Worm (Caenorhabditis elegans) whole organism, L2 larva: Measurements from ENCODE around the gene F35D2.3.

Experiments
- C34F6.9 ChIP-seq: fragments of 150-350 bp; optimal IDR thresholded peaks from 2 replicates; lab custom pipeline; 2014; ENCODE audit warnings: missing biosample characterization, missing genetic modification characterization
- F13H6.1 ChIP-seq: sonication (generic microtip); optimal IDR thresholded peaks from 2 replicates; lab custom pipeline; 2016; ENCODE audit warnings: missing genetic modification characterization, missing compliant biosample characterization
- R02D3.7 ChIP-seq: fragments of 150-350 bp; optimal IDR thresholded peaks from 2 replicates; lab custom pipeline; 2014; ENCODE audit warnings: missing biosample characterization, missing genetic modification characterization
- Y55F3AM.14 ChIP-seq: fragments of 200-800 bp; sonication (Bioruptor generic); optimal IDR thresholded peaks from 2 replicates; lab custom pipeline; 2018; ENCODE audit warnings: mild to moderate bottlenecking, missing genetic modification characterization, missing compliant biosample characterization
- ZK546.5 ChIP-seq: sonication (generic microtip); optimal IDR thresholded peaks from 2 replicates; lab custom pipeline; 2017; ENCODE audit warnings: missing biosample characterization, missing genetic modification characterization
- aly-2 ChIP-seq: fragments of 150-350 bp; optimal IDR thresholded peaks from 2 replicates; lab custom pipeline; 2014; ENCODE audit warnings: missing biosample characterization, missing genetic modification characterization
- ama-1 ChIP-seq: fragments of 150-350 bp; optimal IDR thresholded peaks from 2 replicates; lab custom pipeline; 2018; ENCODE audit warnings: inconsistent platforms
- blmp-1 ChIP-seq: sonication (generic microtip); optimal IDR thresholded peaks from 2 replicates; lab custom pipeline; 2017; ENCODE audit warnings: missing genetic modification characterization, mild to moderate bottlenecking, missing compliant biosample characterization, antibody characterized with exemption, moderate library complexity; ENCODE audit not compliant: insufficient read depth
- ceh-16 ChIP-seq: fragments of 150-350 bp; optimal IDR thresholded peaks from 2 replicates; lab custom pipeline; 2014; ENCODE audit warnings: missing biosample characterization, missing genetic modification characterization
- ceh-82 ChIP-seq: fragments of 150-350 bp; optimal IDR thresholded peaks from 2 replicates; lab custom pipeline; 2014; ENCODE audit warnings: missing biosample characterization, missing genetic modification characterization
- dmd-4 ChIP-seq: sonication (generic microtip); optimal IDR thresholded peaks from 2 replicates; lab custom pipeline; 2017; ENCODE audit warnings: missing biosample characterization, missing genetic modification characterization
- egl-27 ChIP-seq: sonication (generic microtip); optimal IDR thresholded peaks from 3 replicates; lab custom pipeline; 2017; ENCODE audit warnings: missing biosample characterization, missing genetic modification reagents, missing genetic modification characterization
- elt-1 ChIP-seq: fragments of 150-350 bp; optimal IDR thresholded peaks from 2 replicates; lab custom pipeline; 2014; ENCODE audit warnings: missing biosample characterization, missing genetic modification characterization
- fos-1 ChIP-seq: fragments of 150-350 bp; optimal IDR thresholded peaks from 2 replicates; lab custom pipeline; 2014; ENCODE audit warnings: missing biosample characterization, missing genetic modification characterization
- gmeb-1 ChIP-seq: fragments of 150-350 bp; optimal IDR thresholded peaks from 2 replicates; lab custom pipeline; 2014; ENCODE audit warnings: missing biosample characterization, missing genetic modification characterization
- lin-11 ChIP-seq: fragments of 150-350 bp; sonication (generic microtip); optimal IDR thresholded peaks from 2 replicates; lab custom pipeline; 2014; ENCODE audit warnings: missing biosample characterization, missing genetic modification characterization, inconsistent platforms, mixed read lengths
- lin-13 ChIP-seq: fragments of 150-350 bp; optimal IDR thresholded peaks from 2 replicates; lab custom pipeline; 2014; ENCODE audit warnings: missing biosample characterization, missing genetic modification reagents, missing genetic modification characterization
- lin-39 ChIP-seq: fragments of 150-350 bp; optimal IDR thresholded peaks from 2 replicates; lab custom pipeline; 2014; ENCODE audit warnings: missing biosample characterization, missing genetic modification reagents, missing genetic modification characterization
- lsy-2 ChIP-seq, 2 experiments: fragments of 150-350 bp in 1 of 2; sonication (generic microtip) in 1 of 2; optimal IDR thresholded peaks; 2 replicates each; lab custom pipeline; 2014 to 2017; ENCODE audit warnings: missing biosample characterization in 2 of 2, missing genetic modification characterization in 2 of 2
- mab-5 ChIP-seq: fragments of 150-350 bp; optimal IDR thresholded peaks from 2 replicates; lab custom pipeline; 2014; ENCODE audit warnings: missing biosample characterization, missing genetic modification characterization
- mdl-1 ChIP-seq, 2 experiments: fragments of 150-350 bp in 1 of 2; sonication (generic microtip) in 1 of 2; optimal IDR thresholded peaks; 2 replicates each; lab custom pipeline; 2017; ENCODE audit warnings: missing biosample characterization in 2 of 2, missing genetic modification characterization in 2 of 2
- nhr-10 ChIP-seq: sonication (generic microtip); optimal IDR thresholded peaks from 2 replicates; lab custom pipeline; 2017; ENCODE audit warnings: missing biosample characterization, missing genetic modification characterization
- nhr-12 ChIP-seq: fragments of 150-350 bp; optimal IDR thresholded peaks from 2 replicates; lab custom pipeline; 2014; ENCODE audit warnings: missing biosample characterization, missing genetic modification characterization
- nhr-129 ChIP-seq: fragments of 150-350 bp; optimal IDR thresholded peaks from 2 replicates; lab custom pipeline; 2014; ENCODE audit warnings: missing biosample characterization, missing genetic modification characterization
- nhr-21 ChIP-seq: fragments of 150-350 bp; optimal IDR thresholded peaks from 2 replicates; lab custom pipeline; 2014; ENCODE audit warnings: missing biosample characterization, missing genetic modification characterization
- nhr-23 ChIP-seq: fragments of 150-350 bp; optimal IDR thresholded peaks from 2 replicates; lab custom pipeline; 2014; ENCODE audit warnings: missing biosample characterization, missing genetic modification reagents, missing genetic modification characterization
- nhr-237 ChIP-seq: fragments of 150-350 bp; optimal IDR thresholded peaks from 2 replicates; lab custom pipeline; 2014; ENCODE audit warnings: missing biosample characterization, missing genetic modification characterization
- nhr-25 ChIP-seq: fragments of 150-350 bp; sonication (generic microtip); optimal IDR thresholded peaks from 3 replicates; lab custom pipeline; 2014; ENCODE audit warnings: missing biosample characterization, missing genetic modification characterization
- nhr-6 ChIP-seq: fragments of 150-350 bp; optimal IDR thresholded peaks from 2 replicates; lab custom pipeline; 2014; ENCODE audit warnings: missing biosample characterization, missing genetic modification characterization
- nhr-77 ChIP-seq: fragments of 150-350 bp; optimal IDR thresholded peaks from 2 replicates; lab custom pipeline; 2014; ENCODE audit warnings: missing biosample characterization, missing genetic modification characterization
- sem-4 ChIP-seq: fragments of 150-350 bp; optimal IDR thresholded peaks from 2 replicates; lab custom pipeline; 2014; ENCODE audit warnings: missing biosample characterization, missing genetic modification reagents, missing genetic modification characterization
- skn-1 ChIP-seq: sonication (generic microtip); optimal IDR thresholded peaks from 2 replicates; lab custom pipeline; 2017; ENCODE audit warnings: missing biosample characterization, missing genetic modification characterization
- sma-3 ChIP-seq: sonication (generic microtip); optimal IDR thresholded peaks from 2 replicates; lab custom pipeline; 2016; ENCODE audit warnings: missing genetic modification reagents, missing genetic modification characterization, missing compliant biosample characterization
- sma-9 ChIP-seq, 2 experiments: fragments of 150-350 bp in 1 of 2; sonication (generic microtip) in 1 of 2; optimal IDR thresholded peaks; 2 replicates each; lab custom pipeline; 2014 to 2016; ENCODE audit warnings: missing genetic modification characterization in 2 of 2, mild to moderate bottlenecking in 1 of 2, missing biosample characterization in 1 of 2, missing compliant biosample characterization in 1 of 2, missing genetic modification reagents in 1 of 2, moderate library complexity in 1 of 2
- snpc-4 ChIP-seq: fragments of 150-350 bp; optimal IDR thresholded peaks from 2 replicates; lab custom pipeline; 2014; ENCODE audit warnings: missing biosample characterization, missing genetic modification characterization
- unc-39 ChIP-seq: fragments of 150-350 bp; optimal IDR thresholded peaks from 2 replicates; lab custom pipeline; 2014; ENCODE audit warnings: missing biosample characterization, missing genetic modification characterization
- unc-55 ChIP-seq: fragments of 150-350 bp; sonication (generic microtip); optimal IDR thresholded peaks from 3 replicates; lab custom pipeline; 2014; ENCODE audit warnings: missing biosample characterization, missing genetic modification reagents, missing genetic modification characterization
- unc-62 ChIP-seq: fragments of 150-350 bp; optimal IDR thresholded peaks from 2 replicates; lab custom pipeline; 2014; ENCODE audit warnings: missing biosample characterization, missing genetic modification reagents, missing genetic modification characterization
- zag-1 ChIP-seq: fragments of 150-350 bp; optimal IDR thresholded peaks from 2 replicates; lab custom pipeline; 2014; ENCODE audit warnings: missing biosample characterization, missing genetic modification characterization
- ztf-1 ChIP-seq: fragments of 200-800 bp; sonication (Bioruptor generic); conservative IDR thresholded peaks from 2 replicates; pipeline ENCODE4 v1.3.6; 2022; ENCODE audit warnings: missing genetic modification characterization, missing compliant biosample characterization
- ztf-11 ChIP-seq: sonication (generic microtip); optimal IDR thresholded peaks from 2 replicates; lab custom pipeline; 2017; ENCODE audit warnings: missing biosample characterization, missing genetic modification characterization
- ztf-4 ChIP-seq: fragments of 150-350 bp; optimal IDR thresholded peaks from 2 replicates; lab custom pipeline; 2014; ENCODE audit warnings: missing biosample characterization, missing genetic modification characterization

F35D2.3 gene

ce11 chrII:7537603-7538230 lies 32.7 kb upstream of the F35D2.3 start, which contains the start of gene nfi-1 (continued):
- TF ChIP-seq C34F6.9: peak; percentile 70
- TF ChIP-seq fos-1 (tag; lab: Kevin White, UChicago): no peak
- no peak for TF ChIP-seq blmp-1 (tag; lab: Kevin White, UChicago)
- no peak for TF ChIP-seq unc-39 (tag; lab: Kevin White, UChicago)
- no peak for TF ChIP-seq skn-1 (tag; lab: Kevin White, UChicago)
- peak; percentile 45 for TF ChIP-seq nhr-129 (tag; lab: Kevin White, UChicago)
- TF ChIP-seq nhr-12 (tag; lab: Kevin White, UChicago): no peak
- TF ChIP-seq mdl-1 (tag; optimal IDR thresholded peaks at IDR 0.05; lab: Kevin White, UChicago): no peak
- peak; percentile 32 for TF ChIP-seq lin-13 (GFP tag; lab: Kevin White, UChicago)
- TF ChIP-seq Y55F3AM.14: no peak
- no peak for TF ChIP-seq nhr-23 (tag; lab: Kevin White, UChicago)
- peak; percentile 18 for TF ChIP-seq sma-3 (GFP tag; lab: Kevin White, UChicago)
- TF ChIP-seq R02D3.7 (tag; lab: Kevin White, UChicago): no peak
- no peak for TF ChIP-seq egl-27 (tag; lab: Kevin White, UChicago)
- no peak for TF ChIP-seq F13H6.1 (tag; lab: Kevin White, UChicago)
- peak; percentile 27 for TF ChIP-seq gmeb-1 (tag; lab: Kevin White, UChicago)
- no peak for TF ChIP-seq aly-2 (tag; lab: Kevin White, UChicago)
- no peak for TF ChIP-seq mab-5

- no peak for TF ChIP-seq unc-62 (GFP tag; lab: Kevin White, UChicago)
These were observed 27.5 kb upstream of the F35D2.3 start for ce11 chrII:7542952-7543351.

ce11 chrII:7543808-7544207 lies 26.6 kb upstream of the F35D2.3 start, which contains the start of gene rol-8:
Gene rol-8, plus strand, starts transcription at chrII:7544108.
- TF ChIP-seq unc-55 (GFP tag; lab: Kevin White, UChicago) (no peak), nhr-12 (tag; lab: Kevin White, UChicago) (no peak), nhr-23 (tag; lab: Kevin White, UChicago) (no peak), lsy-2 (tag; optimal IDR thresholded peaks at IDR 0.05; lab: Kevin White, UChicago) (no peak), sma-3 (GFP tag; lab: Kevin White, UChicago) (no peak), mdl-1 (tag; optimal IDR thresholded peaks at IDR 0.05; lab: Kevin White, UChicago) (no peak), C34F6.9 (no peak)

ce11 chrII:7544782-7545181 lies 25.6 kb upstream of the F35D2.3 start:
- TF ChIP-seq nhr-237 (no peak), elt-1 (tag; lab: Kevin White, UChicago) (no peak)

- no peak for TF ChIP-seq ceh-82 (tag; lab: Kevin White, UChicago)
- TF ChIP-seq nhr-25: no peak
- no peak for TF ChIP-seq nhr-237
- peak; percentile 74 for TF ChIP-seq nhr-21 (tag; lab: Kevin White, UChicago)
- no peak for TF ChIP-seq zag-1 (tag; lab: Kevin White, UChicago)
- peak; percentile 5 for TF ChIP-seq blmp-1 (tag; lab: Kevin White, UChicago)
- no peak for TF ChIP-seq ceh-16 (tag; lab: Kevin White, UChicago)
- no peak for TF ChIP-seq dmd-4 (tag; lab: Kevin White, UChicago)
- no peak for TF ChIP-seq mab-5
- TF ChIP-seq gmeb-1 (tag; lab: Kevin White, UChicago): no peak
- TF ChIP-seq lin-39 (tag; lab: Kevin White, UChicago): no peak
- no peak for TF ChIP-seq ztf-1 (GFP tag; lab: Robert Waterston, UW)
- TF ChIP-seq ZK546.5: no peak
- no peak for TF ChIP-seq F13H6.1 (tag; lab: Kevin White, UChicago)
- TF ChIP-seq sma-9 (GFP tag; optimal IDR thresholded peaks at IDR 0.05; lab: Kevin White, UChicago): no peak
- TF ChIP-seq sma-9 (tag; optimal IDR thresholded peaks at IDR 0.05; lab: Kevin White, UChicago): no peak
- no peak for TF ChIP-seq unc-62 (GFP tag; lab: Kevin White, UChicago)
- TF ChIP-seq ztf-11: no peak
- TF ChIP-seq mdl-1 (tag; optimal IDR thresholded peaks at IDR 0.05; lab: Kevin White, UChicago): no peak
- no peak for TF ChIP-seq sem-4 (tag; lab: Kevin White, UChicago)
- TF ChIP-seq snpc-4 (tag; lab: Kevin White, UChicago): no peak
- TF ChIP-seq skn-1 (tag; lab: Kevin White, UChicago): no peak
- no peak for TF ChIP-seq nhr-77 (tag; lab: Kevin White, UChicago)
- TF ChIP-seq ztf-4: no peak
- no peak for TF ChIP-seq R02D3.7 (tag; lab: Kevin White, UChicago)
- no peak for TF ChIP-seq lin-11 (tag; lab: Kevin White, UChicago)
- no peak for TF ChIP-seq sma-3 (GFP tag; lab: Kevin White, UChicago)
- TF ChIP-seq Y55F3AM.14: no peak
- TF ChIP-seq nhr-10 (tag; lab: Kevin White, UChicago): no peak
- TF ChIP-seq fos-1 (tag; lab: Kevin White, UChicago): peak; percentile 7
- no peak for TF ChIP-seq nhr-6 (tag; lab: Kevin White, UChicago)
- no peak for TF ChIP-seq nhr-23 (tag; lab: Kevin White, UChicago)
- TF ChIP-seq nhr-129 (tag; lab: Kevin White, UChicago): no peak
- no peak for TF ChIP-seq elt-1 (tag; lab: Kevin White, UChicago)
- peak; percentile 74 for TF ChIP-seq ama-1 (lab: Kevin White, UChicago)
- TF ChIP-seq unc-55 (GFP tag; lab: Kevin White, UChicago): peak; percentile 35
These were observed 25.0 kb upstream of the F35D2.3 start for ce11 chrII:7545364-7545763.
